Worm (Caenorhabditis elegans) whole organism, early embryonic: ENCODE results near the gene F35E8.2.

Source experiments
- F13C5.2 ChIP-seq: sonication (generic microtip); optimal IDR thresholded peaks from 2 replicates; lab custom pipeline; 2017; ENCODE audit warnings: mild to moderate bottlenecking, missing genetic modification characterization, inconsistent platforms, missing compliant biosample characterization
- aly-1 ChIP-seq: sonication (generic microtip); optimal IDR thresholded peaks from 2 replicates; lab custom pipeline; 2016; ENCODE audit warnings: missing genetic modification characterization, missing compliant biosample characterization
- ama-1 ChIP-seq: fragments of 150-350 bp; optimal IDR thresholded peaks from 2 replicates; lab custom pipeline; 2014
- flt-1 ChIP-seq: fragments of 200-800 bp; sonication (Bioruptor generic); IDR thresholded peaks from 2 replicates; pipeline ENCODE4 v1.3.6; 2022; ENCODE audit warnings: missing genetic modification characterization, missing compliant biosample characterization
- hmg-4 ChIP-seq: fragments of 200-800 bp; sonication (Bioruptor generic); optimal IDR thresholded peaks from 2 replicates; lab custom pipeline; 2018; ENCODE audit warnings: mild to moderate bottlenecking, missing genetic modification characterization, missing compliant biosample characterization
- hnd-1 ChIP-seq: sonication (generic microtip); optimal IDR thresholded peaks from 2 replicates; lab custom pipeline; 2016; ENCODE audit warnings: missing genetic modification characterization, missing compliant biosample characterization
- pes-1 ChIP-seq: fragments of 200-800 bp; sonication (Bioruptor generic); IDR thresholded peaks from 2 replicates; pipeline ENCODE4 v1.3.6; 2022; ENCODE audit warnings: missing genetic modification reagents, missing genetic modification characterization, missing compliant biosample characterization
- scrt-1 ChIP-seq: fragments of 200-800 bp; sonication (Bioruptor generic); IDR thresholded peaks from 2 replicates; pipeline ENCODE4 v1.3.6; 2022; ENCODE audit warnings: missing genetic modification characterization, missing compliant biosample characterization
- sea-1 ChIP-seq: fragments of 200-800 bp; sonication (Bioruptor generic); conservative IDR thresholded peaks from 2 replicates; pipeline ENCODE4 v1.3.6; 2022; ENCODE audit warnings: missing genetic modification characterization, missing compliant biosample characterization
- tbx-11 ChIP-seq: fragments of 200-800 bp; sonication (Bioruptor generic); IDR thresholded peaks from 2 replicates; pipeline ENCODE4 v1.3.6; 2022; ENCODE audit warnings: missing genetic modification characterization, missing compliant biosample characterization
- tbx-37 ChIP-seq: fragments of 200-800 bp; sonication (Bioruptor generic); conservative IDR thresholded peaks from 2 replicates; pipeline ENCODE4 v1.3.6; 2022; ENCODE audit warnings: missing genetic modification reagents, missing genetic modification characterization, missing compliant biosample characterization
- tra-4 ChIP-seq: sonication (generic microtip); optimal IDR thresholded peaks from 2 replicates; lab custom pipeline; 2017; ENCODE audit warnings: missing genetic modification characterization, missing compliant biosample characterization

DNA sequence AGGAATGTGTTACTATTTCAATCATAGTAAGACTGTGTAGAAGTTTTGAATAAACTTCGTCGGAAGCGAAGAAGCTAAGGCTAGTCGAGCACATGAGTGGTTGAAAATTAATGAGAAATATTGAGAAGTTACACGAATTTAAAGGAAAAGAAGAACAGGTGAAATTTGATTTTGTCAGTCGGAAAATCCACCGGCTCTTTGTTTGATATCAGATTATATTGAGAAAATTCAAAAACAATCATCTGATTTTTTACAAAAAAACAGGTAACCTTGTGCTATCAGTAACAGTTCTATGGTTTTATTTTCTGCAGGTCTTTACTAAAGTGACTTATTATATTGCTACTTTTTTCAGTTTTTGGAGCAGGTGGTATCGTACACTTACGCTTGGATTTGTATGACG is 47.2 kb upstream of the F35E8.2 start, which contains the start of gene srh-148:
- TF ChIP-seq flt-1 (GFP tag; lab: Robert Waterston, UW) (no peak), tbx-11 (GFP tag; lab: Robert Waterston, UW) (no peak), aly-1 (no peak), F13C5.2 (tag; lab: Kevin White, UChicago) (no peak), ama-1 (lab: Kevin White, UChicago) (no peak), hnd-1 (tag; lab: Kevin White, UChicago) (no peak), tra-4 (tag; lab: Kevin White, UChicago) (no peak), pes-1 (GFP tag; lab: Robert Waterston, UW) (no peak), tbx-37 (no peak), sea-1 (no peak), scrt-1 (GFP tag; lab: Robert Waterston, UW) (no peak), hmg-4 (GFP tag; lab: Kevin White, UChicago) (no peak)
